Fruit fly (Drosophila melanogaster) whole organism, embryonic: ENCODE results near the gene AstC-R2.

Source experiments
- ATbp ChIP-seq: fragments of 200-800 bp; sonication (Bioruptor generic); optimal IDR thresholded peaks from 2 replicates; lab custom pipeline; 2017; ENCODE audit warnings: missing biosample characterization, mild to moderate bottlenecking, missing genetic modification characterization, missing genetic modification reagents
- CG10321 ChIP-seq: fragments of 200-800 bp; sonication (Bioruptor generic); IDR thresholded peaks from 2 replicates; pipeline ENCODE4 v1.3.6; 2022; ENCODE audit warnings: missing biosample characterization, missing genetic modification characterization
- CG13894 ChIP-seq: fragments of 200-800 bp; sonication (Bioruptor generic); optimal IDR thresholded peaks from 3 replicates; lab custom pipeline; 2018; ENCODE audit warnings: missing biosample characterization, mild to moderate bottlenecking, missing genetic modification characterization, moderate library complexity
- CG18764 ChIP-seq: fragments of 200-800 bp; sonication (Bioruptor generic); optimal IDR thresholded peaks from 3 replicates; lab custom pipeline; 2016; ENCODE audit warnings: missing biosample characterization, missing genetic modification characterization
- CG31388 ChIP-seq: fragments of 200-800 bp; sonication (Bioruptor generic); optimal IDR thresholded peaks from 2 replicates; lab custom pipeline; 2016; ENCODE audit warnings: missing biosample characterization, missing genetic modification characterization
- CG4854 ChIP-seq: fragments of 200-800 bp; sonication (Bioruptor generic); optimal IDR thresholded peaks from 2 replicates; lab custom pipeline; 2016; ENCODE audit warnings: missing biosample characterization, missing genetic modification characterization, inconsistent platforms
- CG6175 ChIP-seq: fragments of 200-800 bp; sonication (Bioruptor generic); IDR thresholded peaks from 3 replicates; pipeline ENCODE4 v1.3.6; 2022; ENCODE audit warnings: missing biosample characterization, missing genetic modification characterization
- HLH3B ChIP-seq: fragments of 200-800 bp; sonication (Bioruptor generic); IDR thresholded peaks from 2 replicates; pipeline ENCODE4 v1.3.6; 2022; ENCODE audit warnings: missing biosample characterization, missing genetic modification characterization
- Rfx ChIP-seq: fragments of 200-800 bp; sonication (Bioruptor generic); IDR thresholded peaks from 2 replicates; pipeline ENCODE4 v1.3.6; 2022; ENCODE audit warnings: missing biosample characterization, missing genetic modification characterization
- az2 ChIP-seq: fragments of 200-800 bp; sonication (Bioruptor generic); optimal IDR thresholded peaks from 3 replicates; lab custom pipeline; 2016; ENCODE audit warnings: missing biosample characterization, missing genetic modification characterization
- gcm ChIP-seq: fragments of 200-800 bp; sonication (Bioruptor generic); optimal IDR thresholded peaks from 2 replicates; lab custom pipeline; 2019; ENCODE audit warnings: missing biosample characterization, mild to moderate bottlenecking, missing genetic modification characterization, moderate library complexity
- tap ChIP-seq: fragments of 200-800 bp; optimal IDR thresholded peaks from 3 replicates; lab custom pipeline; 2019; ENCODE audit warnings: missing biosample characterization, mild to moderate bottlenecking, missing genetic modification characterization, moderate library complexity
- vvl ChIP-seq: fragments of 200-800 bp; sonication (Bioruptor generic); IDR thresholded peaks from 2 replicates; pipeline ENCODE4 v1.3.6; 2022; ENCODE audit warnings: missing biosample characterization, missing genetic modification characterization

dm6 chr3L:18526676-18527075 is 24.3 kb upstream of the AstC-R2 start, which contains the start of gene CG32198:
- TF ChIP-seq CG4854 (GFP tag; lab: Kevin White, UChicago) (no peak), ATbp (no peak), vvl (no peak), CG18764 (no peak), HLH3B (GFP tag; lab: Robert Waterston, UW) (no peak), CG13894 (tag; lab: Kevin White, UChicago) (no peak), CG10321 (GFP tag; lab: Robert Waterston, UW) (no peak), CG6175 (no peak), az2 (GFP tag; lab: Kevin White, UChicago) (no peak), tap (no peak), Rfx (no peak), CG31388 (GFP tag; lab: Kevin White, UChicago) (no peak), gcm (GFP tag; lab: Kevin White, UChicago) (no peak)
